Worm (Caenorhabditis elegans) whole organism, L2 larva: ENCODE measurements around the gene rga-3.

ENCODE experiments used
- ama-1 ChIP-seq: fragments of 150-350 bp; optimal IDR thresholded peaks from 2 replicates; lab custom pipeline; 2018; ENCODE audit warnings: inconsistent platforms
- ceh-82 ChIP-seq: fragments of 150-350 bp; optimal IDR thresholded peaks from 2 replicates; lab custom pipeline; 2014; ENCODE audit warnings: missing biosample characterization, missing genetic modification characterization
- elt-3 ChIP-seq: sonication (generic microtip); optimal IDR thresholded peaks from 2 replicates; lab custom pipeline; 2017; ENCODE audit warnings: missing biosample characterization, missing genetic modification characterization
- lin-39 ChIP-seq: fragments of 150-350 bp; optimal IDR thresholded peaks from 2 replicates; lab custom pipeline; 2014; ENCODE audit warnings: missing biosample characterization, missing genetic modification reagents, missing genetic modification characterization
- nhr-77 ChIP-seq: fragments of 150-350 bp; optimal IDR thresholded peaks from 2 replicates; lab custom pipeline; 2014; ENCODE audit warnings: missing biosample characterization, missing genetic modification characterization

DNA sequence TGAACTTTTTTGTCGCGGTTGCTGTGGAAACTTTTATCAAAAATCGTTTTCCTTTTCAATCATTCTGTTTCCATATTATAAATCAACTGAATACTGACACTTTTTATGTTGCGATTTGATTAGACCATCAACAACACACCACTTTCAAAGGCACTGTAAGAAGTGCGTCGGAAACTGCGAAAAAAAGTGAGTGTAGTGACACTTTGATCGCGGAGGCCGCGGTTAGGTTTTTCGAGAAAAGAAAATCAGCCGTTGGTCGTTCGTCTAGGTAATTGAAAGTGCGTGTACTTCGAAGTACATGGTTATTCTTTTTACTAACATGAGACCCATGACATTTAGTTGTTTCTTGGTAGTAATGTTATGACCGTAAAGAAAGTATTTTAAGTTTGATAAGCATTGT is 22.1 kb upstream of the rga-3 start:
- TF ChIP-seq nhr-77 (tag; lab: Kevin White, UChicago): no peak
- no peak for TF ChIP-seq ama-1 (lab: Kevin White, UChicago)
- TF ChIP-seq ceh-82 (tag; lab: Kevin White, UChicago): no peak
- TF ChIP-seq elt-3 (tag; lab: Kevin White, UChicago): no peak
- TF ChIP-seq lin-39 (tag; lab: Kevin White, UChicago): no peak
